Fruit fly (Drosophila melanogaster): Measurements from ENCODE around the gene Phae1.

DNA sequence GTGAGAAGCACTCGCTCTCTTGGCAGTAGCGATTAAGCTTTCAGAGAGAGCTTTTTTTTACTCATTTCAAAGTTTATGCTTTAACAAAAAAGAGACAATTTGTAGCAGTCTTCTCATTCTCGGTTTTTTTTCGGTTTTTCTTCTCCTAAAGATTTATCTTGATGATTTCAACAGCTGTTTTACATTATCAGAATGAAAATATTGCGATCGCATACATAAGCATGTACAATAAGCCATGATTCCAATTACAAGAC lies 24.8 kb downstream of the Phae1 start:
- TF ChIP-seq h (optimal IDR thresholded peaks at IDR 0.05) (no peak), ttk (optimal IDR thresholded peaks at IDR 0.05) (no peak), insv (optimal IDR thresholded peaks at IDR 0.05) (no peak), psq (optimal IDR thresholded peaks at IDR 0.05) (no peak), Myc (optimal IDR thresholded peaks at IDR 0.05) (no peak), Sin3A (optimal IDR thresholded peaks at IDR 0.05) (no peak)

Data from Kc167 (cell line).